Worm (Caenorhabditis elegans) whole organism, mixed stage, embryonic: ENCODE results near the gene T08B1.4.

Experiments used
- elt-1 ChIP-seq: sonication (generic microtip); optimal IDR thresholded peaks from 2 replicates; lab custom pipeline; 2017; ENCODE audit warnings: missing genetic modification characterization, mild to moderate bottlenecking, missing compliant biosample characterization, antibody characterized with exemption, moderate library complexity, borderline replicate concordance; ENCODE audit not compliant: insufficient read depth
- elt-3 ChIP-seq: fragments of 150-350 bp; optimal IDR thresholded peaks from 2 replicates; lab custom pipeline; 2014; ENCODE audit warnings: missing biosample characterization, missing genetic modification characterization
- lsy-2 ChIP-seq: fragments of 150-350 bp; optimal IDR thresholded peaks from 2 replicates; lab custom pipeline; 2014; ENCODE audit warnings: missing biosample characterization, missing genetic modification characterization
- nhr-237 ChIP-seq: fragments of 150-350 bp; optimal IDR thresholded peaks from 2 replicates; lab custom pipeline; 2014; ENCODE audit warnings: missing biosample characterization, missing genetic modification characterization
- nhr-76 ChIP-seq: sonication (generic microtip); optimal IDR thresholded peaks from 2 replicates; lab custom pipeline; 2017; ENCODE audit warnings: missing biosample characterization, missing genetic modification characterization
- snpc-4 ChIP-seq: fragments of 150-350 bp; optimal IDR thresholded peaks from 2 replicates; lab custom pipeline; 2014; ENCODE audit warnings: missing biosample characterization, missing genetic modification characterization
- unc-62 ChIP-seq: fragments of 150-350 bp; optimal IDR thresholded peaks from 2 replicates; lab custom pipeline; 2014; ENCODE audit warnings: missing biosample characterization, missing genetic modification reagents, missing genetic modification characterization
- ztf-11 ChIP-seq: fragments of 150-350 bp; optimal IDR thresholded peaks from 2 replicates; lab custom pipeline; 2014; ENCODE audit warnings: missing biosample characterization, missing genetic modification characterization

DNA sequence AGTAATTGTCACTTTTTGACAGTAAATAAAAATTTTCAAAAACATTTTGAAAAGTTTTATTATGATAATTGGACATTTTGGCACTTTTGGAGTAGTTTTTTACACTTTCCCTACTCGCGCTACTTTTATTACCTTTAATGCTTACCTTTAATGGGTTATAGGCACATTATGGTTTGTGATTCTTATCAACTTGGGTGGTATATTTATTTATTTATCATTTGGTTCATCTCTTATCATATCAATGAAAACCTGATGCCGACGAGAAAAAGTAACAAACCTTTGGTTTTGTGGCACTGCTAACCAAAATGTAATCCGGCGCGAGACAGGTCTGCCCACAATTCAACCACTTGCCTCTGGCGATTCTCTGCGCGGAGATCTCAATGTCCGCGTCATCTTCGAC is 19.3 kb downstream of the T08B1.4 start:
- no peak for TF ChIP-seq ztf-11 (tag; lab: Kevin White, UChicago)
- no peak for TF ChIP-seq nhr-237 (tag; lab: Kevin White, UChicago)
- TF ChIP-seq unc-62 (GFP tag; lab: Kevin White, UChicago): no peak
- no peak for TF ChIP-seq lsy-2 (tag; lab: Kevin White, UChicago)
- no peak for TF ChIP-seq snpc-4 (tag; lab: Kevin White, UChicago)
- TF ChIP-seq elt-1 (tag; lab: Kevin White, UChicago): no peak
- no peak for TF ChIP-seq nhr-76 (tag; lab: Kevin White, UChicago)
- no peak for TF ChIP-seq elt-3 (tag; lab: Kevin White, UChicago)
